Fruit fly (Drosophila melanogaster): ENCODE results near the gene Lamtor4.

The Lamtor4 gene

DNA sequence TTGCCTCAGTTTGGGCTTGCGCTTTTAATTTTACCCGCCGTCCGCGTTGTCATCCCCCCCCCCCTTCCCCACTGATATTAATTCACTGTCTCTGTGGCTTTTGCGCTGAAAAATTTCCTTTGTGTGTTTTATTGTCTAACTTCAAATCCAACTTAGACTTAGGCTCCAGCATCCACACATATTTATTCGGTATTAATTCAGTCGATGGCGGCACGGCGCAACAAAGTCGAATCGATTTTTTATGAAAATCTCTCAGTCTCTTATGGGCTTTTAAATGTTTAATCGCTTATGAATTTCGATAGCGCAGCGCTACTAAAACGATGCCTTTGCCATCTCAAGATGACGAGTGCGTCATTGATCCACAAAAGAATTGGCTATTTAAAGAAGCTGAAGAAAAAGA, 20.7 kb upstream of the Lamtor4 start:
- no peak for TF ChIP-seq Hr4 (GFP tag; optimal IDR thresholded peaks at IDR 0.05)
- no peak for TF ChIP-seq achi (GFP tag; optimal IDR thresholded peaks at IDR 0.05)
- no peak for TF ChIP-seq CG9139 (GFP tag; optimal IDR thresholded peaks at IDR 0.05)
- no peak for TF ChIP-seq CG6276 (GFP tag; optimal IDR thresholded peaks at IDR 0.05)
- no peak for TF ChIP-seq CG6792 (GFP tag; optimal IDR thresholded peaks at IDR 0.05)
- no peak for TF ChIP-seq net (GFP tag; optimal IDR thresholded peaks at IDR 0.05)
- TF ChIP-seq CG3032 (tag; optimal IDR thresholded peaks at IDR 0.05) = no peak
- no peak for TF ChIP-seq OdsH (GFP tag; optimal IDR thresholded peaks at IDR 0.05)
- no peak for TF ChIP-seq Hr39 (GFP tag; optimal IDR thresholded peaks at IDR 0.05)
- TF ChIP-seq esn (GFP tag; optimal IDR thresholded peaks at IDR 0.05) = no peak
- no peak for TF ChIP-seq CG8632 (GFP tag; optimal IDR thresholded peaks at IDR 0.05)

DNA sequence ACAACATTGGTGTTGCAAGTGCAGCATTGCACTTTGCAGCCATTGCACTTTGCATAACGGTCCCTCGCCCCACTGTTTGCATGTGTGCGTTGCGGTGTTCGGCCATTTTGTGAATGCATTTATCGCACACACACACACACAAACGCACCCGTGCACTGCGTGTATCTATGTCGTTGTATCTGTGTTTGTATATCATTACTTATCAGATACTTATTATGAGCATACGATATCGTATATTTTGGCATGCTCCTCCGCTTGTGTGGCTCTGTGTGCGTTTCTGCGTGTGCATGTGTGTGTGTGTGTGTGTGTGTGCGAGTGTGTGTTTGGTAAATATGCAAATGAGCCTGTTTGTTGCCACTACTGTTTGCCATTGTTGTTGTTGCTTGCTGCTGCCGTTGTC, 19.8 kb upstream of the Lamtor4 start:
- no peak for TF ChIP-seq cyc (GFP tag; optimal IDR thresholded peaks at IDR 0.05)
- TF ChIP-seq CG3919 (GFP tag; optimal IDR thresholded peaks at IDR 0.05) = peak; percentile 9
- TF ChIP-seq Hr39 (GFP tag; optimal IDR thresholded peaks at IDR 0.05) = no peak
- peak; percentile 19 for TF ChIP-seq fkh (GFP tag; optimal IDR thresholded peaks at IDR 0.05)
- no peak for TF ChIP-seq Hr4 (GFP tag; optimal IDR thresholded peaks at IDR 0.05)
- no peak for TF ChIP-seq CG11762 (GFP tag; optimal IDR thresholded peaks at IDR 0.05; ENCODE audit: insufficient read depth)
- no peak for TF ChIP-seq CG3032 (tag; optimal IDR thresholded peaks at IDR 0.05)

DNA sequence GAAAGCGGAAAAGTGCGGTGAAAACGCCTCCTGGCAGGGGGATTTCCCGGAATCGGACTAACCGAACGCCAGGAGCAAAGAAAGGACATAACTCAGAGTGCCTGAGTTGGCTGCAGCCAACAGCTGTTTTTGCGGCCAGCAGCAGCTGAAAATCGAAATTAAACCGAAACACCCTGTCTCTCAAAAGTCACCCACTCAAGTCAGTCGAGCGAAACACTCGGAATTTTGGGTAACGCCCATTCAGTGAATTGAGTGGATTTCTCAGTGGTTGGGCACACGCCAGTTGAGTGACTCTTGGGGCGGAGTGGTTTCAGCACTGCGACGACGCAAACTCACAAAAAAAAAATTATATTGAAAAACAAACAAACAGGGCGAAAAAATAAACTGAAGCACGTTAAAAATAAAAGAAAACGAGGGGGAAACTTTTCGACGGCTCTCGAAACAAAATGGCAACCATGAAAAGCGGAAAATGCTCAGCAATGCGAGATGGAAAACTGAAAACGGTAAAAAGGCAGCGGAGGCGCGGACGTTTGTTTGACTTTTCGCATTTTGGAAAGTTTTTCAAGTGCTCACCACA, 17.9 kb upstream of the Lamtor4 start:
- peak; percentile 74 for TF ChIP-seq Eip78C (GFP tag)
- no peak for TF ChIP-seq fkh (GFP tag; optimal IDR thresholded peaks at IDR 0.05)
- TF ChIP-seq pdm3 (GFP tag; optimal IDR thresholded peaks at IDR 0.05) = peak; percentile 37
- TF ChIP-seq CG6808 (GFP tag; optimal IDR thresholded peaks at IDR 0.05) = peak; percentile 84
- peak; percentile 73 for TF ChIP-seq CG1621 (tag; optimal IDR thresholded peaks at IDR 0.05)
- TF ChIP-seq fd59A (GFP tag; optimal IDR thresholded peaks at IDR 0.05) = no peak
- no peak for TF ChIP-seq CG4318 (GFP tag; optimal IDR thresholded peaks at IDR 0.05)
- peak; percentile 49 for TF ChIP-seq Ets96B (tag; optimal IDR thresholded peaks at IDR 0.05)
- TF ChIP-seq spab (GFP tag; optimal IDR thresholded peaks at IDR 0.05) = peak; percentile 79
- peak; percentile 97 for TF ChIP-seq eg (GFP tag; IDR thresholded peaks at IDR 0.05)
- TF ChIP-seq CG8119 (GFP tag; IDR thresholded peaks at IDR 0.05) = peak; percentile 92
- no peak for TF ChIP-seq svp (GFP tag)
- TF ChIP-seq Smox (GFP tag; optimal IDR thresholded peaks at IDR 0.05) = no peak
- no peak for TF ChIP-seq Sox14 (GFP tag; optimal IDR thresholded peaks at IDR 0.05)
- peak; percentile 51 for TF ChIP-seq achi (GFP tag; optimal IDR thresholded peaks at IDR 0.05)
- no peak for TF ChIP-seq CG10631 (GFP tag; optimal IDR thresholded peaks at IDR 0.05)
- peak; percentile 21; the same call in 1 of the 2 replicates for TF ChIP-seq CG11294 (GFP tag; IDR thresholded peaks at IDR 0.05)
- TF ChIP-seq CG34406 (GFP tag; optimal IDR thresholded peaks at IDR 0.05) = peak; percentile 59
- TF ChIP-seq ss (GFP tag; optimal IDR thresholded peaks at IDR 0.05) = peak; percentile 84 to 93
- peak; percentile 23 for TF ChIP-seq CG32006 (GFP tag; optimal IDR thresholded peaks at IDR 0.05)
- TF ChIP-seq CG6854 (GFP tag; optimal IDR thresholded peaks at IDR 0.05) = peak; percentile 76
- no peak for TF ChIP-seq Met (GFP tag; optimal IDR thresholded peaks at IDR 0.05)
- TF ChIP-seq CG9139 (GFP tag; optimal IDR thresholded peaks at IDR 0.05) = peak; percentile 91
- no peak for TF ChIP-seq CG8319 (GFP tag; optimal IDR thresholded peaks at IDR 0.05)
- TF ChIP-seq CG6276 (GFP tag; optimal IDR thresholded peaks at IDR 0.05) = peak; percentile 86
- peak; percentile 49; the same call in 1 of the 2 replicates for TF ChIP-seq Gug (GFP tag; IDR thresholded peaks at IDR 0.05)
- TF ChIP-seq Eip93F (GFP tag; optimal IDR thresholded peaks at IDR 0.05) = no peak
- peak; percentile 24 for TF ChIP-seq Sox102F (GFP tag; optimal IDR thresholded peaks at IDR 0.05)
- TF ChIP-seq CG3032 (tag; optimal IDR thresholded peaks at IDR 0.05) = peak; percentile 57
- TF ChIP-seq acj6 (GFP tag; optimal IDR thresholded peaks at IDR 0.05) = no peak
- no peak for TF ChIP-seq esn (GFP tag; optimal IDR thresholded peaks at IDR 0.05)
- peak; percentile 66 for TF ChIP-seq Eip75B (GFP tag; optimal IDR thresholded peaks at IDR 0.05)
- peak; percentile 81 for TF ChIP-seq net (GFP tag; optimal IDR thresholded peaks at IDR 0.05)
- peak; percentile 77 for TF ChIP-seq CG7368 (GFP tag; optimal IDR thresholded peaks at IDR 0.05)
- TF ChIP-seq lz (GFP tag; optimal IDR thresholded peaks at IDR 0.05) = no peak
- peak; percentile 22 for TF ChIP-seq Hr4 (GFP tag; optimal IDR thresholded peaks at IDR 0.05)
- peak; percentile 46 for TF ChIP-seq CG8632 (GFP tag; optimal IDR thresholded peaks at IDR 0.05)
- TF ChIP-seq fd85E (GFP tag; optimal IDR thresholded peaks at IDR 0.05) = peak; percentile 27
- TF ChIP-seq Hr39 (GFP tag; optimal IDR thresholded peaks at IDR 0.05) = no peak
- peak; percentile 69 for TF ChIP-seq CG10669 (GFP tag; optimal IDR thresholded peaks at IDR 0.05)
- TF ChIP-seq CG11762 (GFP tag; optimal IDR thresholded peaks at IDR 0.05; ENCODE audit: insufficient read depth) = no peak
- TF ChIP-seq CG31627 (GFP tag; optimal IDR thresholded peaks at IDR 0.05) = no peak
